Worm (Caenorhabditis elegans) whole organism, early embryonic: ENCODE results near the gene srj-4.

Source experiments
- aly-1 ChIP-seq: sonication (generic microtip); optimal IDR thresholded peaks from 2 replicates; lab custom pipeline; 2016; ENCODE audit warnings: missing genetic modification characterization, missing compliant biosample characterization
- ama-1 ChIP-seq: fragments of 150-350 bp; optimal IDR thresholded peaks from 2 replicates; lab custom pipeline; 2014
- ceh-36 ChIP-seq: sonication (generic microtip); optimal IDR thresholded peaks from 2 replicates; lab custom pipeline; 2016; ENCODE audit warnings: missing genetic modification characterization, inconsistent platforms, missing compliant biosample characterization
- tbx-37 ChIP-seq: fragments of 200-800 bp; sonication (Bioruptor generic); conservative IDR thresholded peaks from 2 replicates; pipeline ENCODE4 v1.3.6; 2022; ENCODE audit warnings: missing genetic modification reagents, missing genetic modification characterization, missing compliant biosample characterization
- tra-4 ChIP-seq: sonication (generic microtip); optimal IDR thresholded peaks from 2 replicates; lab custom pipeline; 2017; ENCODE audit warnings: missing genetic modification characterization, missing compliant biosample characterization

- no peak for TF ChIP-seq ceh-36 (tag; lab: Kevin White, UChicago)
- TF ChIP-seq tbx-37 (GFP tag; lab: Robert Waterston, UW): no peak
- no peak for TF ChIP-seq aly-1
- no peak for TF ChIP-seq ama-1 (lab: Kevin White, UChicago)
- TF ChIP-seq tra-4 (tag; lab: Kevin White, UChicago): no peak
Measured at ce11 chrV:12159975-12160374, 3.0 kb upstream of the srj-4 start.
